Fruit fly (Drosophila melanogaster): Measurements from ENCODE around the gene CG42789.
A peak's percentile ranks its signal among the peaks of the same experiment; 100 is the strongest.

- TF ChIP-seq Mnt (GFP tag; optimal IDR thresholded peaks at IDR 0.05) (no peak), CG33017 (tag; optimal IDR thresholded peaks at IDR 0.05) (peak; percentile 66), CG7045 (GFP tag; optimal IDR thresholded peaks at IDR 0.05) (peak; percentile 59), Crg-1 (GFP tag; optimal IDR thresholded peaks at IDR 0.05) (no peak), cic (GFP tag; optimal IDR thresholded peaks at IDR 0.05) (no peak), bab1 (GFP tag; optimal IDR thresholded peaks at IDR 0.05) (no peak), kay (GFP tag; ENCODE audit: borderline replicate concordance) (peak; percentile 96)
These were observed 17.6 kb upstream of the CG42789 start for dm6 chr3R:26801427-26802160.
